Worm (Caenorhabditis elegans) whole organism, L4 larva: ENCODE data around the gene M05D6.3.

ENCODE experiments used
- ama-1 ChIP-seq: fragments of 150-350 bp; optimal IDR thresholded peaks from 2 replicates; lab custom pipeline; 2014; ENCODE audit warnings: inconsistent platforms, mixed read lengths
- ces-1 ChIP-seq: fragments of 150-350 bp; sonication (generic microtip); optimal IDR thresholded peaks from 4 replicates; lab custom pipeline; 2014; ENCODE audit warnings: missing biosample characterization, missing genetic modification reagents, missing genetic modification characterization
- dve-1 ChIP-seq: sonication (generic microtip); optimal IDR thresholded peaks from 2 replicates; lab custom pipeline; 2017; ENCODE audit warnings: antibody characterized with exemption, mild to moderate bottlenecking, missing genetic modification characterization, missing compliant biosample characterization; ENCODE audit not compliant: insufficient read depth
- nhr-6 ChIP-seq: fragments of 150-350 bp; optimal IDR thresholded peaks from 2 replicates; lab custom pipeline; 2014; ENCODE audit warnings: missing biosample characterization, missing genetic modification characterization
- nhr-76 ChIP-seq: fragments of 150-350 bp; optimal IDR thresholded peaks from 2 replicates; lab custom pipeline; 2014; ENCODE audit warnings: missing biosample characterization, missing genetic modification characterization
- snpc-4 ChIP-seq: fragments of 150-350 bp; optimal IDR thresholded peaks from 2 replicates; lab custom pipeline; 2014; ENCODE audit warnings: missing biosample characterization, missing genetic modification characterization
- spr-1 ChIP-seq: sonication (generic microtip); optimal IDR thresholded peaks from 2 replicates; lab custom pipeline; 2016; ENCODE audit warnings: mild to moderate bottlenecking, missing genetic modification characterization, missing compliant biosample characterization
- spr-3 ChIP-seq: fragments of 200-800 bp; sonication (Bioruptor generic); optimal IDR thresholded peaks from 2 replicates; lab custom pipeline; 2018; ENCODE audit warnings: mild to moderate bottlenecking, missing genetic modification characterization, missing compliant biosample characterization
- unc-62 ChIP-seq, 3 experiments: fragments of 150-350 bp in 1 of 3; sonication (generic microtip); optimal IDR thresholded peaks in 2 of 3; peaks in 1 of 3; 1 replicate in 1 of 3; 2 replicates in 2 of 3; lab custom pipeline; 2014 to 2017; ENCODE audit warnings: missing biosample characterization in 3 of 3, missing genetic modification characterization in 3 of 3, missing genetic modification reagents in 3 of 3, missing genotype in 1 of 3
- zip-11 ChIP-seq: fragments of 200-800 bp; sonication (Bioruptor generic); IDR thresholded peaks from 2 replicates; pipeline ENCODE4 v1.3.6; 2022; ENCODE audit warnings: missing genetic modification characterization, missing compliant biosample characterization

- TF ChIP-seq spr-3 (GFP tag; lab: Kevin White, UChicago) (no peak), unc-62 (GFP tag; optimal IDR thresholded peaks at IDR 0.05 in 1 of 2; lab: Kevin White, UChicago) (peak in 1 of 2 experiments; percentile 68), unc-62 (tag; optimal IDR thresholded peaks at IDR 0.05; lab: Kevin White, UChicago) (no peak), ces-1 (no peak), nhr-6 (tag; lab: Kevin White, UChicago) (no peak), dve-1 (tag; lab: Kevin White, UChicago) (no peak), zip-11 (no peak), snpc-4 (no peak), ama-1 (lab: Kevin White, UChicago) (no peak), spr-1 (tag; lab: Kevin White, UChicago) (no peak), nhr-76 (tag; lab: Kevin White, UChicago) (no peak)
Measured at ce11 chrII:8437035-8437434, 38.5 kb upstream of the M05D6.3 start, which contains the start of gene acp-3.
